Worm (Caenorhabditis elegans) whole organism, L3 larva: Measurements from ENCODE around the gene K06H7.7.

Experiments used
- R02D3.7 ChIP-seq: fragments of 150-350 bp; optimal IDR thresholded peaks from 2 replicates; lab custom pipeline; 2014; ENCODE audit warnings: missing biosample characterization, missing genetic modification characterization
- ZK546.5 ChIP-seq: sonication (generic microtip); optimal IDR thresholded peaks from 2 replicates; lab custom pipeline; 2017; ENCODE audit warnings: missing biosample characterization, missing genetic modification characterization
- aly-2 ChIP-seq: fragments of 150-350 bp; optimal IDR thresholded peaks from 2 replicates; lab custom pipeline; 2014; ENCODE audit warnings: missing biosample characterization, missing genetic modification characterization
- ama-1 ChIP-seq: fragments of 150-350 bp; optimal IDR thresholded peaks from 2 replicates; lab custom pipeline; 2018
- ceh-16 ChIP-seq: sonication (generic microtip); optimal IDR thresholded peaks from 2 replicates; lab custom pipeline; 2017; ENCODE audit warnings: missing biosample characterization, missing genetic modification characterization
- ceh-28 ChIP-seq: fragments of 150-350 bp; optimal IDR thresholded peaks from 2 replicates; lab custom pipeline; 2014; ENCODE audit warnings: missing biosample characterization, missing genetic modification reagents, missing genetic modification characterization
- ceh-82 ChIP-seq: fragments of 150-350 bp; optimal IDR thresholded peaks from 2 replicates; lab custom pipeline; 2014; ENCODE audit warnings: missing biosample characterization, missing genetic modification characterization
- ceh-9 ChIP-seq: sonication (generic microtip); optimal IDR thresholded peaks from 2 replicates; lab custom pipeline; 2018; ENCODE audit warnings: missing biosample characterization, missing genetic modification characterization
- daf-12 ChIP-seq: fragments of 150-350 bp; optimal IDR thresholded peaks from 2 replicates; lab custom pipeline; 2014; ENCODE audit warnings: missing biosample characterization, missing genetic modification reagents, missing genetic modification characterization
- egl-5 ChIP-seq: fragments of 150-350 bp; optimal IDR thresholded peaks from 2 replicates; lab custom pipeline; 2017; ENCODE audit warnings: missing biosample characterization, missing genetic modification reagents, missing genetic modification characterization, inconsistent platforms
- elt-1 ChIP-seq: fragments of 150-350 bp; optimal IDR thresholded peaks from 2 replicates; lab custom pipeline; 2014; ENCODE audit warnings: missing biosample characterization, missing genetic modification characterization
- elt-2 ChIP-seq: sonication (generic microtip); optimal IDR thresholded peaks from 2 replicates; lab custom pipeline; 2016; ENCODE audit warnings: missing genetic modification reagents, mild to moderate bottlenecking, missing genetic modification characterization, missing compliant biosample characterization
- elt-3 ChIP-seq, 3 experiments: fragments of 150-350 bp in 1 of 3; sonication (generic microtip) in 2 of 3; optimal IDR thresholded peaks; 2 replicates in 2 of 3; 4 replicates in 1 of 3; lab custom pipeline; 2014 to 2017; ENCODE audit warnings: missing biosample characterization in 3 of 3, missing genetic modification characterization in 3 of 3
- eor-1 ChIP-seq, 2 experiments: fragments of 150-350 bp; optimal IDR thresholded peaks; 2 replicates each; lab custom pipeline; 2014 to 2018; ENCODE audit warnings: missing biosample characterization in 2 of 2, missing genetic modification characterization in 2 of 2
- fkh-10 ChIP-seq: sonication (generic microtip); optimal IDR thresholded peaks from 2 replicates; lab custom pipeline; 2017; ENCODE audit warnings: missing biosample characterization, missing genetic modification reagents, missing genetic modification characterization
- fkh-2 ChIP-seq: fragments of 150-350 bp; optimal IDR thresholded peaks from 2 replicates; lab custom pipeline; 2014; ENCODE audit warnings: missing biosample characterization, missing genetic modification reagents, missing genetic modification characterization
- fos-1 ChIP-seq: fragments of 150-350 bp; optimal IDR thresholded peaks from 2 replicates; lab custom pipeline; 2014; ENCODE audit warnings: missing biosample characterization, missing genetic modification characterization
- hmg-11 ChIP-seq: sonication (generic microtip); optimal IDR thresholded peaks from 2 replicates; lab custom pipeline; 2016; ENCODE audit warnings: missing genetic modification characterization, missing compliant biosample characterization
- jun-1 ChIP-seq: fragments of 150-350 bp; optimal IDR thresholded peaks from 2 replicates; lab custom pipeline; 2014; ENCODE audit warnings: missing biosample characterization, missing genetic modification reagents, missing genetic modification characterization
- lin-15B ChIP-seq: fragments of 150-350 bp; optimal IDR thresholded peaks from 2 replicates; lab custom pipeline; 2014; ENCODE audit warnings: missing biosample characterization, missing genetic modification characterization
- lin-39 ChIP-seq: fragments of 150-350 bp; optimal IDR thresholded peaks from 2 replicates; lab custom pipeline; 2018; ENCODE audit warnings: missing biosample characterization, missing genetic modification reagents, missing genetic modification characterization
- lsy-12 ChIP-seq: sonication (generic microtip); optimal IDR thresholded peaks from 2 replicates; lab custom pipeline; 2016; ENCODE audit warnings: mild to moderate bottlenecking, missing genetic modification characterization, missing compliant biosample characterization
- mdl-1 ChIP-seq: fragments of 150-350 bp; optimal IDR thresholded peaks from 2 replicates; lab custom pipeline; 2014; ENCODE audit warnings: missing biosample characterization, missing genetic modification characterization
- nfya-1 ChIP-seq: sonication (generic microtip); optimal IDR thresholded peaks from 2 replicates; lab custom pipeline; 2017; ENCODE audit warnings: missing genetic modification characterization, mild to moderate bottlenecking, missing compliant biosample characterization, antibody characterized with exemption, moderate library complexity; ENCODE audit not compliant: insufficient read depth
- nhr-12 ChIP-seq: fragments of 150-350 bp; optimal IDR thresholded peaks from 2 replicates; lab custom pipeline; 2014; ENCODE audit warnings: missing biosample characterization, missing genetic modification characterization
- nhr-23 ChIP-seq: fragments of 150-350 bp; optimal IDR thresholded peaks from 2 replicates; lab custom pipeline; 2014; ENCODE audit warnings: missing biosample characterization, missing genetic modification reagents, missing genetic modification characterization
- nhr-237 ChIP-seq: fragments of 150-350 bp; optimal IDR thresholded peaks from 2 replicates; lab custom pipeline; 2014; ENCODE audit warnings: missing biosample characterization, missing genetic modification characterization
- nhr-25 ChIP-seq: sonication (generic microtip); optimal IDR thresholded peaks from 2 replicates; lab custom pipeline; 2017; ENCODE audit warnings: missing biosample characterization, missing genetic modification characterization
- nhr-28 ChIP-seq: fragments of 150-350 bp; optimal IDR thresholded peaks from 2 replicates; lab custom pipeline; 2014; ENCODE audit warnings: missing biosample characterization, missing genetic modification characterization
- nhr-43 ChIP-seq: sonication (generic microtip); optimal IDR thresholded peaks from 2 replicates; lab custom pipeline; 2016; ENCODE audit warnings: mild to moderate bottlenecking, missing genetic modification characterization, missing compliant biosample characterization; ENCODE audit not compliant: poor library complexity, severe bottlenecking
- nhr-67 ChIP-seq: fragments of 150-350 bp; optimal IDR thresholded peaks from 2 replicates; lab custom pipeline; 2014; ENCODE audit warnings: missing biosample characterization, missing genetic modification characterization
- nhr-76 ChIP-seq: fragments of 150-350 bp; sonication (generic microtip); optimal IDR thresholded peaks from 5 replicates; lab custom pipeline; 2014; ENCODE audit warnings: missing biosample characterization, missing genetic modification characterization
- nhr-77 ChIP-seq: fragments of 150-350 bp; optimal IDR thresholded peaks from 2 replicates; lab custom pipeline; 2014; ENCODE audit warnings: missing biosample characterization, missing genetic modification characterization
- pha-4 ChIP-seq: fragments of 150-350 bp; optimal IDR thresholded peaks from 2 replicates; lab custom pipeline; 2014; ENCODE audit warnings: missing biosample characterization, missing genetic modification reagents, missing genetic modification characterization
- pqm-1 ChIP-seq: fragments of 150-350 bp; optimal IDR thresholded peaks from 2 replicates; lab custom pipeline; 2017; ENCODE audit warnings: missing biosample characterization, missing genetic modification characterization, inconsistent platforms
- sea-2 ChIP-seq: fragments of 150-350 bp; sonication (generic microtip); optimal IDR thresholded peaks from 4 replicates; lab custom pipeline; 2014; ENCODE audit warnings: missing biosample characterization, missing genetic modification reagents, missing genetic modification characterization
- snpc-4 ChIP-seq: fragments of 150-350 bp; optimal IDR thresholded peaks from 2 replicates; lab custom pipeline; 2014; ENCODE audit warnings: missing biosample characterization, missing genetic modification characterization
- tbx-2 ChIP-seq: sonication (generic microtip); optimal IDR thresholded peaks from 2 replicates; lab custom pipeline; 2016; ENCODE audit warnings: mild to moderate bottlenecking, missing genetic modification characterization, missing compliant biosample characterization
- unc-39 ChIP-seq: sonication (generic microtip); optimal IDR thresholded peaks from 4 replicates; lab custom pipeline; 2017; ENCODE audit warnings: missing biosample characterization, missing genetic modification characterization
- unc-62 ChIP-seq: fragments of 150-350 bp; sonication (generic microtip); optimal IDR thresholded peaks from 4 replicates; lab custom pipeline; 2014; ENCODE audit warnings: missing biosample characterization, missing genetic modification reagents, missing genetic modification characterization
- zag-1 ChIP-seq: fragments of 150-350 bp; optimal IDR thresholded peaks from 2 replicates; lab custom pipeline; 2014; ENCODE audit warnings: missing biosample characterization, missing genetic modification characterization
- ztf-11 ChIP-seq: fragments of 150-350 bp; optimal IDR thresholded peaks from 2 replicates; lab custom pipeline; 2014; ENCODE audit warnings: missing biosample characterization, missing genetic modification characterization
- ztf-4 ChIP-seq: fragments of 150-350 bp; optimal IDR thresholded peaks from 2 replicates; lab custom pipeline; 2014; ENCODE audit warnings: missing biosample characterization, missing genetic modification characterization

The K06H7.7 gene

DNA sequence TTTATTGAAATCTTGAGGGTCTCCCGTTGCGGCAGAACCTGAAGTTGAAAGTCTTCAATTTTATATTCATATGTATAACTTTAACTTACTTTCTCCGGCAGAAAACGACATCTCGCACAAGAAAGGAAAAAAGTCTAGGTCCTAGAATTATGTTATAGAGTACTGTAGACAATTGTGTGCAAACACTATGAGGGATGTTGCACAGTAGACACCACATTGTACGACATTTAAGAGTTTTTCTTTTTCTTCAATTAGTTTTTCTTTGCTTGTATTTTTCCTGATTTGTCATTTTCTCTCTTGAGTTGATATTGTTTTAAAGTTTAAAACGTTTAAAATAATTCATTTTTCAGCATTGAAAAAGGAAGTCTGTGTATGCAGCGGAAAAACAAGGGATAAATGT, at the start of gene K06H7.7, which contains the start of gene grp-1:
TSS of gene K06H7.7 (minus strand) at position 121 of the 400 bp plus-strand sequence.
TSS of gene grp-1 (plus strand) at position 351 of the 400 bp plus-strand sequence.
- TF ChIP-seq nhr-77 (tag; lab: Kevin White, UChicago) (no peak), ztf-11 (no peak), nhr-25 (tag; lab: Kevin White, UChicago) (peak; percentile 21), R02D3.7 (tag; lab: Kevin White, UChicago) (no peak), jun-1 (no peak), aly-2 (tag; lab: Kevin White, UChicago) (no peak), ceh-28 (no peak), pha-4 (peak; percentile 71), sea-2 (no peak), elt-1 (tag; lab: Kevin White, UChicago) (no peak), nhr-237 (tag; lab: Kevin White, UChicago) (no peak), lin-15B (tag; lab: Kevin White, UChicago) (peak; percentile 73), egl-5 (peak; percentile 56), nhr-23 (tag; lab: Kevin White, UChicago) (peak; percentile 81), nhr-76 (tag; lab: Kevin White, UChicago) (no peak), nfya-1 (tag; lab: Kevin White, UChicago) (peak; percentile 72), nhr-43 (peak; percentile 49), fkh-2 (tag; lab: Kevin White, UChicago) (no peak), ceh-82 (tag; lab: Kevin White, UChicago) (no peak), mdl-1 (tag; lab: Kevin White, UChicago) (no peak)

ce11 chrIII:8133346-8133745, 48.1 kb upstream of the K06H7.7 start, which contains the start of gene C14B9.2:
C14B9.2 (plus strand) TSS chrIII:8133665.
- TF ChIP-seq ZK546.5 (tag; lab: Kevin White, UChicago) (no peak), tbx-2 (no peak), nhr-23 (tag; lab: Kevin White, UChicago) (no peak), pha-4 (peak; percentile 76), eor-1 (tag; optimal IDR thresholded peaks at IDR 0.05; lab: Kevin White, UChicago) (no peak), elt-2 (tag; lab: Kevin White, UChicago) (peak; percentile 20)

ce11 chrIII:8132496-8132895, 47.2 kb upstream of the K06H7.7 start:
- no peak for TF ChIP-seq ceh-9 (tag; lab: Kevin White, UChicago)
- no peak for TF ChIP-seq aly-2 (tag; lab: Kevin White, UChicago)
- TF ChIP-seq nhr-67 = no peak
- TF ChIP-seq nfya-1 (tag; lab: Kevin White, UChicago) = no peak
- TF ChIP-seq pha-4 = peak; percentile 85

ce11 chrIII:8130177-8130902, 45.1 kb upstream of the K06H7.7 start, which contains the start of the genes rpl-21 and C14B9.10:
rpl-21 (minus strand) TSS chrIII:8130227.
C14B9.10 (plus strand) TSS chrIII:8130852.
- peak; percentile 95 for TF ChIP-seq pha-4
- TF ChIP-seq hmg-11 (tag; lab: Kevin White, UChicago) = peak; percentile 90
- no peak for TF ChIP-seq sea-2
- TF ChIP-seq fos-1 (tag; lab: Kevin White, UChicago) = no peak
- TF ChIP-seq nhr-43 = peak; percentile 74
- no peak for TF ChIP-seq ztf-11
- no peak for TF ChIP-seq aly-2 (tag; lab: Kevin White, UChicago)
- TF ChIP-seq ztf-4 (tag; lab: Kevin White, UChicago) = no peak
- TF ChIP-seq unc-62 (GFP tag; lab: Kevin White, UChicago) = peak; percentile 11
- TF ChIP-seq egl-5 = peak; percentile 81
- no peak for TF ChIP-seq elt-1 (tag; lab: Kevin White, UChicago)
- TF ChIP-seq unc-39 = no peak
- no peak for TF ChIP-seq nhr-12 (tag; lab: Kevin White, UChicago)
- no peak for TF ChIP-seq mdl-1 (tag; lab: Kevin White, UChicago)
- no peak for TF ChIP-seq nhr-76 (tag; lab: Kevin White, UChicago)
- peak; percentile 85 for TF ChIP-seq nhr-23 (tag; lab: Kevin White, UChicago)
- TF ChIP-seq nhr-67 = no peak
- TF ChIP-seq lin-39 (tag; lab: Kevin White, UChicago) = peak; percentile 90
- TF ChIP-seq pqm-1 (tag; lab: Kevin White, UChicago) = peak; percentile 59
- peak; percentile 35 for TF ChIP-seq jun-1
- peak; percentile 98 for TF ChIP-seq nfya-1 (tag; lab: Kevin White, UChicago)
- TF ChIP-seq lin-15B (tag; lab: Kevin White, UChicago) = peak; percentile 87
- TF ChIP-seq elt-2 (tag; lab: Kevin White, UChicago) = peak; percentile 45
- peak; percentile 53 for TF ChIP-seq ama-1
- no peak for TF ChIP-seq fkh-10 (GFP tag; lab: Kevin White, UChicago)
- TF ChIP-seq nhr-237 (tag; lab: Kevin White, UChicago) = no peak
- no peak for TF ChIP-seq nhr-28 (tag; lab: Kevin White, UChicago)
- TF ChIP-seq lsy-12 (tag; lab: Kevin White, UChicago) = peak; percentile 63
- peak; percentile 47 for TF ChIP-seq snpc-4 (tag; lab: Kevin White, UChicago)
- no peak for TF ChIP-seq elt-3 (tag; optimal IDR thresholded peaks at IDR 0.05; lab: Kevin White, UChicago)
- no peak for TF ChIP-seq eor-1 (tag; optimal IDR thresholded peaks at IDR 0.05; lab: Kevin White, UChicago)
- TF ChIP-seq fkh-2 (tag; lab: Kevin White, UChicago) = no peak
- TF ChIP-seq daf-12 (tag; lab: Kevin White, UChicago) = no peak
- TF ChIP-seq tbx-2 = peak; percentile 11
- TF ChIP-seq nhr-77 (tag; lab: Kevin White, UChicago) = no peak
- TF ChIP-seq zag-1 (tag; lab: Kevin White, UChicago) = no peak
- peak; percentile 11 for TF ChIP-seq ceh-16
